Worm (Caenorhabditis elegans): ENCODE results near the gene C25H3.14.

C25H3.14 gene

ce11 chrII:5704479-5704878 lies 9.6 kb downstream of the C25H3.14 start:
- TF ChIP-seq ztf-26 (tag; optimal IDR thresholded peaks at IDR 0.05) (no peak), ztf-25 (GFP tag; IDR thresholded peaks at IDR 0.05) (no peak), nhr-90 (tag; optimal IDR thresholded peaks at IDR 0.05) (no peak), ceh-91 (GFP tag; IDR thresholded peaks at IDR 0.05) (no peak), nfya-1 (tag; optimal IDR thresholded peaks at IDR 0.05; ENCODE audit: borderline replicate concordance, insufficient read depth) (no peak), pbrm-1 (GFP tag; IDR thresholded peaks at IDR 0.05) (no peak), Y67H2A.10 (GFP tag; conservative IDR thresholded peaks at IDR 0.05) (no peak), bed-1 (GFP tag; IDR thresholded peaks at IDR 0.05) (no peak), akir-1 (GFP tag; optimal IDR thresholded peaks at IDR 0.05) (no peak), ceh-58 (GFP tag; IDR thresholded peaks at IDR 0.05) (no peak), gei-17 (GFP tag; optimal IDR thresholded peaks at IDR 0.05) (no peak), F37B4.10 (GFP tag; IDR thresholded peaks at IDR 0.05) (no peak), ama-1 (optimal IDR thresholded peaks at IDR 0.05) (no peak), ama-1 (GFP tag; optimal IDR thresholded peaks at IDR 0.05) (no peak), lir-1 (GFP tag; conservative IDR thresholded peaks at IDR 0.05) (no peak), egrh-3 (GFP tag; IDR thresholded peaks at IDR 0.05) (no peak), hlh-26 (GFP tag; conservative IDR thresholded peaks at IDR 0.05) (no peak), snpc-1.3 (tag; optimal IDR thresholded peaks at IDR 0.05; ENCODE audit: insufficient read depth) (no peak)

ce11 chrII:5707532-5707931 lies 12.6 kb downstream of the C25H3.14 start, which contains the start of gene osta-2:
Gene osta-2, plus strand, starts transcription at chrII:5707691.
- TF ChIP-seq nfyb-1 (GFP tag; IDR thresholded peaks at IDR 0.05) (0 out of 2 replicates have a peak, but pooled peaks have one; percentile 34), ceh-91 (GFP tag; IDR thresholded peaks at IDR 0.05) (no peak)

- no peak for TF ChIP-seq B0035.1 (tag; optimal IDR thresholded peaks at IDR 0.05)
- no peak for TF ChIP-seq let-607 (tag; optimal IDR thresholded peaks at IDR 0.05)
- TF ChIP-seq dox-1 (GFP tag; IDR thresholded peaks at IDR 0.05) = no peak
- TF ChIP-seq ceh-91 (GFP tag; IDR thresholded peaks at IDR 0.05) = no peak
- no peak for TF ChIP-seq K11D2.4 (GFP tag; IDR thresholded peaks at IDR 0.05)
- TF ChIP-seq B0261.1 (tag; optimal IDR thresholded peaks at IDR 0.05) = no peak
- no peak for TF ChIP-seq nhr-80 (tag; optimal IDR thresholded peaks at IDR 0.05)
- no peak for TF ChIP-seq ztf-26 (tag; optimal IDR thresholded peaks at IDR 0.05)
- no peak for TF ChIP-seq him-1 (tag; optimal IDR thresholded peaks at IDR 0.05)
- TF ChIP-seq F52B5.7 (tag; optimal IDR thresholded peaks at IDR 0.05) = no peak
- no peak for TF ChIP-seq ama-1 (optimal IDR thresholded peaks at IDR 0.05)
- TF ChIP-seq ama-1 (GFP tag; optimal IDR thresholded peaks at IDR 0.05) = no peak
- TF ChIP-seq snpc-1.1 (tag; optimal IDR thresholded peaks at IDR 0.05; ENCODE audit: insufficient read depth) = no peak
Observed at ce11 chrII:5708154-5708553, 13.3 kb downstream of the C25H3.14 start.

ce11 chrII:5710835-5711234 lies 15.9 kb downstream of the C25H3.14 start:
- TF ChIP-seq chd-7 (tag; optimal IDR thresholded peaks at IDR 0.05) (no peak), ztf-22 (GFP tag; optimal IDR thresholded peaks at IDR 0.05) (no peak), ekl-4 (GFP tag; IDR thresholded peaks at IDR 0.05) (no peak), nhr-90 (tag; optimal IDR thresholded peaks at IDR 0.05) (no peak), Y53G8AR.9 (GFP tag; conservative IDR thresholded peaks at IDR 0.05) (no peak), F33H1.4 (GFP tag; IDR thresholded peaks at IDR 0.05) (no peak), Y53F4B.3 (GFP tag; IDR thresholded peaks at IDR 0.05) (no peak), egrh-3 (GFP tag; IDR thresholded peaks at IDR 0.05) (no peak), fkh-3 (tag; optimal IDR thresholded peaks at IDR 0.05) (no peak), akir-1 (GFP tag; optimal IDR thresholded peaks at IDR 0.05) (no peak), die-1 (tag; optimal IDR thresholded peaks at IDR 0.05) (no peak), snpc-1.3 (tag; optimal IDR thresholded peaks at IDR 0.05; ENCODE audit: insufficient read depth) (no peak), tbx-9 (tag; optimal IDR thresholded peaks at IDR 0.05; ENCODE audit: borderline replicate concordance) (no peak), aptf-3 (GFP tag; IDR thresholded peaks at IDR 0.05) (no peak), F57C9.4 (tag; optimal IDR thresholded peaks at IDR 0.05) (no peak), F22D6.2 (tag; optimal IDR thresholded peaks at IDR 0.05) (no peak), ccch-3 (GFP tag; optimal IDR thresholded peaks at IDR 0.05) (no peak)
